Worm (Caenorhabditis elegans) whole organism, L1 larva: Measurements from ENCODE around the gene M03C11.6.

Experiments used
- C04F5.9 ChIP-seq: sonication (generic microtip); optimal IDR thresholded peaks from 2 replicates; lab custom pipeline; 2016; ENCODE audit warnings: missing genetic modification characterization, missing compliant biosample characterization
- C16A3.4 ChIP-seq: fragments of 150-350 bp; optimal IDR thresholded peaks from 2 replicates; lab custom pipeline; 2014; ENCODE audit warnings: missing biosample characterization, missing genetic modification characterization
- F16B12.6 ChIP-seq: fragments of 150-350 bp; optimal IDR thresholded peaks from 2 replicates; lab custom pipeline; 2014; ENCODE audit warnings: missing biosample characterization, missing genetic modification characterization
- alr-1 ChIP-seq: fragments of 200-800 bp; sonication (Bioruptor generic); optimal IDR thresholded peaks from 2 replicates; lab custom pipeline; 2018; ENCODE audit warnings: borderline replicate concordance, mild to moderate bottlenecking, missing genetic modification characterization, missing compliant biosample characterization
- aly-2 ChIP-seq: fragments of 150-350 bp; optimal IDR thresholded peaks from 2 replicates; lab custom pipeline; 2014; ENCODE audit warnings: missing biosample characterization, missing genetic modification characterization
- ama-1 ChIP-seq: fragments of 150-350 bp; optimal IDR thresholded peaks from 2 replicates; lab custom pipeline; 2014
- blmp-1 ChIP-seq: fragments of 150-350 bp; optimal IDR thresholded peaks from 2 replicates; lab custom pipeline; 2014; ENCODE audit warnings: missing biosample characterization, missing genetic modification characterization
- ceh-63 ChIP-seq: fragments of 200-800 bp; sonication (Bioruptor generic); optimal IDR thresholded peaks from 2 replicates; lab custom pipeline; 2018; ENCODE audit warnings: mild to moderate bottlenecking, missing genetic modification characterization, missing compliant biosample characterization
- ces-1 ChIP-seq: fragments of 150-350 bp; optimal IDR thresholded peaks from 2 replicates; lab custom pipeline; 2014; ENCODE audit warnings: missing biosample characterization, missing genetic modification reagents, missing genetic modification characterization
- dpl-1 ChIP-seq, 3 experiments: fragments of 150-350 bp in 2 of 3; sonication (generic microtip) in 1 of 3; optimal IDR thresholded peaks; 2 replicates each; lab custom pipeline; 2014 to 2017; ENCODE audit warnings: missing biosample characterization in 3 of 3, missing genetic modification characterization in 3 of 3, missing genetic modification reagents in 3 of 3
- dsc-1 ChIP-seq: sonication (generic microtip); optimal IDR thresholded peaks from 2 replicates; lab custom pipeline; 2016; ENCODE audit warnings: mild to moderate bottlenecking, missing genetic modification characterization, missing compliant biosample characterization
- efl-1 ChIP-seq, 4 experiments: fragments of 150-350 bp; optimal IDR thresholded peaks in 3 of 4; peaks in 1 of 4; 1 replicate in 1 of 4; 2 replicates in 3 of 4; lab custom pipeline; 2014; ENCODE audit warnings: missing biosample characterization in 2 of 4, missing genetic modification characterization in 2 of 4, missing genetic modification reagents in 2 of 4
- egl-27 ChIP-seq, 2 experiments: fragments of 150-350 bp in 1 of 2; sonication (generic microtip); optimal IDR thresholded peaks; 3 replicates each; lab custom pipeline; 2017 to 2018; ENCODE audit warnings: missing biosample characterization in 2 of 2, missing genetic modification characterization in 2 of 2, missing genetic modification reagents in 2 of 2
- elt-2 ChIP-seq: sonication (generic microtip); optimal IDR thresholded peaks from 2 replicates; lab custom pipeline; 2016; ENCODE audit warnings: missing genetic modification characterization, mild to moderate bottlenecking, inconsistent platforms, missing compliant biosample characterization, missing genetic modification reagents
- ets-5 ChIP-seq: fragments of 200-800 bp; sonication (Bioruptor generic); IDR thresholded peaks from 2 replicates; pipeline ENCODE4 v1.3.6; 2022; ENCODE audit warnings: missing genetic modification characterization, missing compliant biosample characterization
- grh-1 ChIP-seq: fragments of 200-800 bp; sonication (Bioruptor generic); IDR thresholded peaks from 2 replicates; pipeline ENCODE4 v1.3.6; 2022; ENCODE audit warnings: missing genetic modification reagents, missing genetic modification characterization, missing compliant biosample characterization
- hlh-4 ChIP-seq: sonication (generic microtip); optimal IDR thresholded peaks from 2 replicates; lab custom pipeline; 2016; ENCODE audit warnings: mild to moderate bottlenecking, missing genetic modification characterization, missing compliant biosample characterization
- isw-1 ChIP-seq: fragments of 200-800 bp; sonication (Bioruptor generic); IDR thresholded peaks from 2 replicates; pipeline ENCODE4 v1.3.6; 2022; ENCODE audit warnings: missing genetic modification characterization, missing compliant biosample characterization
- jun-1 ChIP-seq: fragments of 150-350 bp; optimal IDR thresholded peaks from 2 replicates; lab custom pipeline; 2014; ENCODE audit warnings: missing biosample characterization, missing genetic modification reagents, missing genetic modification characterization
- lin-13 ChIP-seq: fragments of 150-350 bp; optimal IDR thresholded peaks from 2 replicates; lab custom pipeline; 2014; ENCODE audit warnings: missing biosample characterization, missing genetic modification reagents, missing genetic modification characterization
- lin-14 ChIP-seq: fragments of 200-800 bp; sonication (Bioruptor generic); optimal IDR thresholded peaks from 2 replicates; lab custom pipeline; 2018; ENCODE audit warnings: mild to moderate bottlenecking, missing genetic modification characterization, moderate library complexity, missing compliant biosample characterization
- lin-15B ChIP-seq: fragments of 150-350 bp; sonication (generic microtip); optimal IDR thresholded peaks from 3 replicates; lab custom pipeline; 2014; ENCODE audit warnings: missing biosample characterization, missing genetic modification characterization
- lin-35 ChIP-seq, 2 experiments: fragments of 150-350 bp; optimal IDR thresholded peaks; 2 replicates each; lab custom pipeline; 2014; ENCODE audit warnings: missing biosample characterization in 2 of 2, missing genetic modification characterization in 2 of 2, missing genetic modification reagents in 2 of 2
- lsy-2 ChIP-seq, 2 experiments: fragments of 150-350 bp; optimal IDR thresholded peaks; 2 replicates each; lab custom pipeline; 2014; ENCODE audit warnings: missing biosample characterization in 2 of 2, missing genetic modification characterization in 2 of 2
- mab-9 ChIP-seq: fragments of 200-800 bp; sonication (Bioruptor generic); IDR thresholded peaks from 2 replicates; pipeline ENCODE4 v1.3.6; 2022; ENCODE audit warnings: missing genetic modification reagents, missing genetic modification characterization, missing compliant biosample characterization
- mdl-1 ChIP-seq, 2 experiments: fragments of 150-350 bp; optimal IDR thresholded peaks; 2 replicates each; lab custom pipeline; 2014 to 2017; ENCODE audit warnings: missing biosample characterization in 2 of 2, missing genetic modification characterization in 2 of 2, inconsistent platforms in 1 of 2
- mep-1 ChIP-seq: fragments of 150-350 bp; optimal IDR thresholded peaks from 2 replicates; lab custom pipeline; 2014; ENCODE audit warnings: missing biosample characterization, missing genetic modification characterization
- nhr-12 ChIP-seq: sonication (generic microtip); optimal IDR thresholded peaks from 2 replicates; lab custom pipeline; 2017; ENCODE audit warnings: missing biosample characterization, missing genetic modification characterization
- nhr-19 ChIP-seq: fragments of 200-800 bp; sonication (Bioruptor generic); conservative IDR thresholded peaks from 2 replicates; pipeline ENCODE4 v1.3.6; 2022; ENCODE audit warnings: missing genetic modification characterization, missing compliant biosample characterization
- nhr-20 ChIP-seq: sonication (generic microtip); optimal IDR thresholded peaks from 2 replicates; lab custom pipeline; 2016; ENCODE audit warnings: mild to moderate bottlenecking, missing genetic modification characterization, missing compliant biosample characterization
- nhr-28 ChIP-seq: fragments of 150-350 bp; optimal IDR thresholded peaks from 2 replicates; lab custom pipeline; 2014; ENCODE audit warnings: missing biosample characterization, missing genetic modification characterization
- nhr-71 ChIP-seq: sonication (generic microtip); optimal IDR thresholded peaks from 2 replicates; lab custom pipeline; 2016; ENCODE audit warnings: mild to moderate bottlenecking, missing genetic modification characterization, moderate library complexity, missing compliant biosample characterization
- nhr-85 ChIP-seq: sonication (generic microtip); peaks from one replicate; lab custom pipeline; 2016; ENCODE audit warnings: missing genetic modification characterization, inconsistent platforms, missing compliant biosample characterization
- nhr-90 ChIP-seq: sonication (generic microtip); optimal IDR thresholded peaks from 2 replicates; lab custom pipeline; 2016; ENCODE audit warnings: mild to moderate bottlenecking, missing genetic modification characterization, missing compliant biosample characterization; ENCODE audit not compliant: poor library complexity
- pax-3 ChIP-seq: fragments of 200-800 bp; sonication (Bioruptor generic); optimal IDR thresholded peaks from 2 replicates; lab custom pipeline; 2018; ENCODE audit warnings: mild to moderate bottlenecking, missing genetic modification characterization, moderate library complexity, missing compliant biosample characterization
- rnt-1 ChIP-seq: sonication (generic microtip); optimal IDR thresholded peaks from 2 replicates; lab custom pipeline; 2016; ENCODE audit warnings: mild to moderate bottlenecking, missing genetic modification characterization, moderate library complexity, missing compliant biosample characterization
- skn-1 ChIP-seq: fragments of 150-350 bp; optimal IDR thresholded peaks from 2 replicates; lab custom pipeline; 2014; ENCODE audit warnings: missing biosample characterization, missing genetic modification characterization
- snu-23 ChIP-seq: sonication (generic microtip); optimal IDR thresholded peaks from 2 replicates; lab custom pipeline; 2016; ENCODE audit warnings: missing genetic modification characterization, missing compliant biosample characterization
- sup-37 ChIP-seq: fragments of 200-800 bp; sonication (Bioruptor generic); optimal IDR thresholded peaks from 2 replicates; lab custom pipeline; 2018; ENCODE audit warnings: mild to moderate bottlenecking, missing genetic modification characterization, missing compliant biosample characterization
- swsn-7 ChIP-seq: sonication (generic microtip); optimal IDR thresholded peaks from 2 replicates; lab custom pipeline; 2016; ENCODE audit warnings: missing genetic modification characterization, missing compliant biosample characterization
- tbx-2 ChIP-seq: sonication (generic microtip); optimal IDR thresholded peaks from 2 replicates; lab custom pipeline; 2016; ENCODE audit warnings: missing genetic modification characterization, missing compliant biosample characterization
- unc-86 ChIP-seq: sonication (generic microtip); optimal IDR thresholded peaks from 2 replicates; lab custom pipeline; 2016; ENCODE audit warnings: missing genetic modification characterization, missing compliant biosample characterization
- unc-98 ChIP-seq: fragments of 200-800 bp; sonication (Bioruptor generic); IDR thresholded peaks from 2 replicates; pipeline ENCODE4 v1.3.6; 2022; ENCODE audit warnings: missing genetic modification characterization, missing compliant biosample characterization
- vab-15 ChIP-seq: sonication (generic microtip); optimal IDR thresholded peaks from 2 replicates; lab custom pipeline; 2017; ENCODE audit warnings: missing genotype, mild to moderate bottlenecking, missing genetic modification characterization, missing compliant biosample characterization
- ztf-11 ChIP-seq, 2 experiments: sonication (generic microtip); optimal IDR thresholded peaks; 2 replicates each; lab custom pipeline; 2016 to 2017; ENCODE audit warnings: missing genetic modification characterization in 2 of 2, missing biosample characterization in 1 of 2, missing compliant biosample characterization in 1 of 2

The M03C11.6 gene

DNA sequence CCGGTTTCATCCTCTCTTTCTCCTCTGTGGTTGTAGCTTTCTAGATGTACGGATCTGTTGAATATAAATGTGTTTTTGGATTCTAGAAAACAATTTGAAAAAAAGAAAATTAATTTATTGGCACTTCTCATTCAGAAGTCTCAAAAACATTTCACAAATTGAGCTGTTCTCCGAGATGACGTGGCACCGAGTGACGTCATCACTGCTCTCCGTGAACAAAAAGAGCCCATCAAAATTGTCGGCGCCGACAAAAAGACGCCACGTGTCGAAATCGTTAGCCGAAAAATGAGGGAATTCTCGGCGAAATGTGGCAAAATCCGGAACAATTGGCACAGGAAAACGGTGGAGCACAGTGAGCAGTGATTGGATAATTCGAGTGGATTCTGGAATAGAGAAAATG lies 2.1 kb downstream of the M03C11.6 start:
- TF ChIP-seq mab-9 (GFP tag; lab: Robert Waterston, UW) (no peak), lsy-2 (tag; optimal IDR thresholded peaks at IDR 0.05; lab: Kevin White, UChicago) (no peak), lin-35 (GFP tag; optimal IDR thresholded peaks at IDR 0.05; lab: Kevin White, UChicago) (no peak), rnt-1 (tag; lab: Kevin White, UChicago) (no peak), nhr-12 (tag; lab: Kevin White, UChicago) (no peak), efl-1 (optimal IDR thresholded peaks at IDR 0.05; lab: Kevin White, UChicago) (no peak), efl-1 (GFP tag; optimal IDR thresholded peaks at IDR 0.05 in 1 of 2; lab: Kevin White, UChicago) (no peak), vab-15 (tag; lab: Kevin White, UChicago) (no peak), elt-2 (tag; lab: Kevin White, UChicago) (no peak), jun-1 (tag; lab: Kevin White, UChicago) (no peak), ztf-11 (tag; optimal IDR thresholded peaks at IDR 0.05; lab: Kevin White, UChicago) (no peak), unc-98 (GFP tag; lab: Robert Waterston, UW) (no peak), ces-1 (GFP tag; lab: Kevin White, UChicago) (no peak), blmp-1 (tag; lab: Kevin White, UChicago) (no peak), pax-3 (tag; lab: Kevin White, UChicago) (no peak), ama-1 (lab: Kevin White, UChicago) (no peak), sup-37 (GFP tag; lab: Kevin White, UChicago) (no peak), lin-14 (GFP tag; lab: Kevin White, UChicago) (no peak), egl-27 (tag; optimal IDR thresholded peaks at IDR 0.05; lab: Kevin White, UChicago) (no peak)

DNA sequence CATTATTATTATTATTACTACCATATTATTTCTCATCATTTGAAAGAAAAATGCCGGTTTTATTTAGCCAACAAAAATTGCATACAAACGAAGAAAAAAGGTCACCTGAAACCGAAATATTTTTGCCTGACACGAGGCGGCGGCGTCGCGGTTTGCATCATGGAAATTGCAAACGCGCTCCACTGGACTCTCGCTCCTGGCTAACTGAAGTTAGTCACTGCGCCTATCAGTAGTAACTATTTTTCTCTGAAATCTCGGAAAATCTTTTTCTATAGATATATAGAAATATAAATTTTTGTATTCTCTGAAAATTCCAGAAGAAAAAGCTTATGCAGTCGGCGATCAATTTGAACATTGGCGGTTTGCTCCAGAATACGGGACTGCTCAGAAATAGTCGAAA lies 8.0 kb downstream of the M03C11.6 start, which contains the start of gene ymel-1:
ymel-1 (plus strand) TSS at position 318 of the 400 bp plus-strand sequence.
- TF ChIP-seq lin-14 (GFP tag; lab: Kevin White, UChicago) (no peak), F16B12.6 (tag; lab: Kevin White, UChicago) (no peak), C16A3.4 (tag; lab: Kevin White, UChicago) (peak; percentile 30), mep-1 (tag; lab: Kevin White, UChicago) (peak; percentile 59), lin-13 (peak; percentile 23), mdl-1 (tag; optimal IDR thresholded peaks at IDR 0.05; lab: Kevin White, UChicago) (peak in 1 of 2 experiments; percentile 34), isw-1 (GFP tag; lab: Robert Waterston, UW) (peak; percentile 1; the same call in 1 of the 2 replicates), nhr-71 (tag; lab: Kevin White, UChicago) (peak; percentile 60), lin-35 (GFP tag; optimal IDR thresholded peaks at IDR 0.05; lab: Kevin White, UChicago) (peak; percentile 44 to 60), C04F5.9 (tag; lab: Kevin White, UChicago) (no peak), snu-23 (GFP tag; lab: Kevin White, UChicago) (peak; percentile 41), nhr-90 (peak; percentile 24), ceh-63 (no peak), swsn-7 (peak; percentile 25), alr-1 (tag; lab: Kevin White, UChicago) (no peak), lsy-2 (tag; optimal IDR thresholded peaks at IDR 0.05; lab: Kevin White, UChicago) (peak; percentile 11 to 49), grh-1 (GFP tag; lab: Robert Waterston, UW) (no peak), efl-1 (optimal IDR thresholded peaks at IDR 0.05; lab: Kevin White, UChicago) (peak; percentile 31 to 43), efl-1 (GFP tag; optimal IDR thresholded peaks at IDR 0.05 in 1 of 2; lab: Kevin White, UChicago) (peak in 1 of 2 experiments; percentile 49), jun-1 (tag; lab: Kevin White, UChicago) (no peak), ets-5 (GFP tag; lab: Robert Waterston, UW) (no peak), dsc-1 (tag; lab: Kevin White, UChicago) (no peak), hlh-4 (tag; lab: Kevin White, UChicago) (no peak), mab-9 (GFP tag; lab: Robert Waterston, UW) (no peak), dpl-1 (GFP tag; optimal IDR thresholded peaks at IDR 0.05; lab: Kevin White, UChicago) (peak in 2 of 3 experiments; percentile 11 to 33), nhr-28 (no peak), nhr-85 (tag; lab: Kevin White, UChicago) (peak; percentile 72), skn-1 (peak; percentile 17), nhr-19 (peak; percentile 27; the same call in 1 of the 2 replicates), nhr-20 (tag; lab: Kevin White, UChicago) (peak; percentile 33), lin-15B (tag; lab: Kevin White, UChicago) (peak; percentile 56), unc-86 (tag; lab: Kevin White, UChicago) (no peak), tbx-2 (tag; lab: Kevin White, UChicago) (peak; percentile 26), aly-2 (tag; lab: Kevin White, UChicago) (peak; percentile 48)
